Fruit fly (Drosophila melanogaster) whole organism, embryonic: Measurements from ENCODE around the gene Arp8.

ENCODE experiments used
- Awh ChIP-seq: fragments of 200-800 bp; sonication (Bioruptor generic); IDR thresholded peaks from 2 replicates; pipeline ENCODE4, ENCODE4 v1.3.6; 2022; ENCODE audit warnings: missing biosample characterization, missing genetic modification characterization
- BEAF-32 ChIP-seq: fragments of 200-800 bp; sonication (Bioruptor generic); optimal IDR thresholded peaks from 3 replicates; lab custom pipeline; 2017; ENCODE audit warnings: missing biosample characterization, missing genetic modification characterization, mild to moderate bottlenecking, moderate library complexity, missing genetic modification reagents
- CG10979 ChIP-seq: fragments of 200-800 bp; sonication (Bioruptor generic); optimal IDR thresholded peaks from 2 replicates; lab custom pipeline; 2018; ENCODE audit warnings: missing biosample characterization, mild to moderate bottlenecking, missing genetic modification characterization, moderate library complexity
- CG11723 ChIP-seq: fragments of 200-800 bp; sonication (Bioruptor generic); optimal IDR thresholded peaks from 2 replicates; lab custom pipeline; 2017; ENCODE audit warnings: missing biosample characterization, mild to moderate bottlenecking, missing genetic modification characterization
- CG12219 ChIP-seq: fragments of 200-800 bp; sonication (Bioruptor generic); optimal IDR thresholded peaks from 3 replicates; lab custom pipeline; 2018; ENCODE audit warnings: missing biosample characterization, mild to moderate bottlenecking, missing genetic modification characterization
- CG12391 ChIP-seq: fragments of 200-800 bp; sonication (Bioruptor generic); optimal IDR thresholded peaks from 3 replicates; lab custom pipeline; 2018; ENCODE audit warnings: missing biosample characterization, mild to moderate bottlenecking, missing genetic modification characterization, moderate library complexity
- CG15011 ChIP-seq: fragments of 200-800 bp; sonication (Bioruptor generic); optimal IDR thresholded peaks from 3 replicates; lab custom pipeline; 2018; ENCODE audit warnings: missing biosample characterization, mild to moderate bottlenecking, missing genetic modification characterization
- CG1602 ChIP-seq: fragments of 200-800 bp; sonication (Bioruptor generic); optimal IDR thresholded peaks from 3 replicates; lab custom pipeline; 2016; ENCODE audit warnings: missing biosample characterization, missing genetic modification characterization
- CG16813 ChIP-seq: fragments of 200-800 bp; sonication (Bioruptor generic); IDR thresholded peaks from 3 replicates; pipeline ENCODE4 v1.3.6; 2022; ENCODE audit warnings: missing biosample characterization, missing genetic modification characterization; ENCODE audit not compliant: partially characterized antibody
- CG1832 ChIP-seq: fragments of 200-800 bp; sonication (Bioruptor generic); optimal IDR thresholded peaks from 2 replicates; lab custom pipeline; 2017; ENCODE audit warnings: missing biosample characterization, mild to moderate bottlenecking, missing genetic modification characterization, inconsistent platforms
- CG2120 ChIP-seq: fragments of 200-800 bp; sonication (Bioruptor generic); optimal IDR thresholded peaks from 3 replicates; lab custom pipeline; 2016; ENCODE audit warnings: missing biosample characterization, missing genetic modification characterization
- CG2129 ChIP-seq: fragments of 200-800 bp; sonication (Bioruptor generic); IDR thresholded peaks from 2 replicates; pipeline ENCODE4 v1.3.6; 2022; ENCODE audit warnings: missing biosample characterization, missing genetic modification characterization; ENCODE audit not compliant: partially characterized antibody
- CG3838 ChIP-seq: fragments of 200-800 bp; sonication (Bioruptor generic); optimal IDR thresholded peaks from 3 replicates; lab custom pipeline; 2016; ENCODE audit warnings: missing biosample characterization, missing genetic modification characterization
- CG4707 ChIP-seq: fragments of 200-800 bp; sonication (Bioruptor generic); optimal IDR thresholded peaks from 2 replicates; lab custom pipeline; 2018; ENCODE audit warnings: missing biosample characterization, mild to moderate bottlenecking, missing genetic modification characterization, moderate library complexity
- CG9797 ChIP-seq: fragments of 200-800 bp; sonication (Bioruptor generic); optimal IDR thresholded peaks from 3 replicates; lab custom pipeline; 2018; ENCODE audit warnings: missing biosample characterization, mild to moderate bottlenecking, missing genetic modification characterization
- CG9932 ChIP-seq: fragments of 200-800 bp; sonication (Bioruptor generic); IDR thresholded peaks from 2 replicates; pipeline ENCODE4 v1.3.6; 2022; ENCODE audit warnings: missing biosample characterization, missing genetic modification characterization
- CHES-1-like ChIP-seq: fragments of 200-800 bp; sonication (Bioruptor generic); optimal IDR thresholded peaks from 2 replicates; lab custom pipeline; 2016; ENCODE audit warnings: missing biosample characterization, missing genetic modification characterization
- ERR ChIP-seq: fragments of 200-800 bp; sonication (Bioruptor generic); optimal IDR thresholded peaks from 2 replicates; lab custom pipeline; 2016; ENCODE audit warnings: missing biosample characterization, missing genetic modification characterization
- Ets65A ChIP-seq: fragments of 200-800 bp; sonication (Bioruptor generic); peaks from one replicate; lab custom pipeline; 2016; ENCODE audit warnings: missing biosample characterization, missing genetic modification characterization
- Fer2 ChIP-seq: fragments of 200-800 bp; sonication (Bioruptor generic); optimal IDR thresholded peaks from 2 replicates; lab custom pipeline; 2018; ENCODE audit warnings: missing biosample characterization, mild to moderate bottlenecking, missing genetic modification characterization, moderate library complexity
- GATAe ChIP-seq: fragments of 200-800 bp; sonication (Bioruptor generic); conservative IDR thresholded peaks from 2 replicates; pipeline ENCODE4 v1.3.6; 2022; ENCODE audit warnings: missing biosample characterization, missing genetic modification characterization
- Gsc ChIP-seq: fragments of 200-800 bp; sonication (Bioruptor generic); IDR thresholded peaks from 2 replicates; pipeline ENCODE4 v1.3.6; 2022; ENCODE audit warnings: missing biosample characterization, missing genetic modification characterization
- HmgZ ChIP-seq: fragments of 200-800 bp; sonication (Bioruptor generic); optimal IDR thresholded peaks from 2 replicates; lab custom pipeline; 2018; ENCODE audit warnings: missing biosample characterization, mild to moderate bottlenecking, missing genetic modification characterization
- Hsf ChIP-seq: fragments of 200-800 bp; sonication (Bioruptor generic); optimal IDR thresholded peaks from 3 replicates; lab custom pipeline; 2016; ENCODE audit warnings: missing biosample characterization, missing genetic modification characterization
- MBD-R2 ChIP-seq: fragments of 200-800 bp; sonication (Bioruptor generic); IDR thresholded peaks from 2 replicates; pipeline ENCODE4 v1.3.6; 2022; ENCODE audit warnings: missing biosample characterization, missing genetic modification characterization
- MESR4 ChIP-seq: fragments of 200-800 bp; sonication (Bioruptor generic); optimal IDR thresholded peaks from 2 replicates; lab custom pipeline; 2018; ENCODE audit warnings: missing biosample characterization, mild to moderate bottlenecking, missing genetic modification characterization, moderate library complexity
- Myb ChIP-seq: fragments of 200-800 bp; sonication (Bioruptor generic); optimal IDR thresholded peaks from 2 replicates; lab custom pipeline; 2016; ENCODE audit warnings: missing biosample characterization, missing genetic modification characterization
- NK7.1 ChIP-seq: fragments of 200-800 bp; sonication (Bioruptor generic); optimal IDR thresholded peaks from 3 replicates; lab custom pipeline; 2016; ENCODE audit warnings: missing biosample characterization, missing genetic modification characterization
- Opbp ChIP-seq: fragments of 200-800 bp; sonication (Bioruptor generic); IDR thresholded peaks from 3 replicates; pipeline ENCODE4 v1.3.6; 2022; ENCODE audit warnings: missing biosample characterization, missing genetic modification characterization; ENCODE audit not compliant: partially characterized antibody
- Rfx ChIP-seq: fragments of 200-800 bp; sonication (Bioruptor generic); IDR thresholded peaks from 2 replicates; pipeline ENCODE4 v1.3.6; 2022; ENCODE audit warnings: missing biosample characterization, missing genetic modification characterization
- Scr ChIP-seq: fragments of 200-800 bp; sonication (Bioruptor generic); IDR thresholded peaks from 2 replicates; pipeline ENCODE4 v1.3.6; 2022; ENCODE audit warnings: missing biosample characterization, missing genetic modification characterization; ENCODE audit not compliant: partially characterized antibody
- Sry-β ChIP-seq: fragments of 200-800 bp; sonication (Bioruptor generic); optimal IDR thresholded peaks from 2 replicates; lab custom pipeline; 2018; ENCODE audit warnings: missing biosample characterization, mild to moderate bottlenecking, missing genetic modification characterization, moderate library complexity
- TFAM ChIP-seq: fragments of 200-800 bp; sonication (Bioruptor generic); optimal IDR thresholded peaks from 2 replicates; lab custom pipeline; 2017; ENCODE audit warnings: missing biosample characterization, missing genetic modification characterization, inconsistent platforms
- Vsx1 ChIP-seq: fragments of 200-800 bp; sonication (Bioruptor generic); optimal IDR thresholded peaks from 2 replicates; lab custom pipeline; 2017; ENCODE audit warnings: missing biosample characterization, mild to moderate bottlenecking, missing genetic modification characterization, missing genetic modification reagents
- amos ChIP-seq: fragments of 200-800 bp; sonication (Bioruptor generic); IDR thresholded peaks from 2 replicates; pipeline ENCODE4 v1.3.6; 2022; ENCODE audit warnings: missing biosample characterization, missing genetic modification characterization; ENCODE audit not compliant: partially characterized antibody
- ash1 ChIP-seq: fragments of 200-800 bp; sonication (Bioruptor generic); optimal IDR thresholded peaks from 2 replicates; lab custom pipeline; 2018; ENCODE audit warnings: missing biosample characterization, mild to moderate bottlenecking, missing genetic modification characterization
- bbx ChIP-seq: fragments of 200-800 bp; sonication (Bioruptor generic); IDR thresholded peaks from 2 replicates; pipeline ENCODE4 v1.3.6; 2022; ENCODE audit warnings: missing biosample characterization, missing genetic modification characterization; ENCODE audit not compliant: partially characterized antibody
- en ChIP-seq: fragments of 200-800 bp; sonication (Bioruptor generic); optimal IDR thresholded peaks from 2 replicates; lab custom pipeline; 2016; ENCODE audit warnings: missing biosample characterization, missing genetic modification characterization
- fd96Cb ChIP-seq: fragments of 200-800 bp; sonication (Bioruptor generic); optimal IDR thresholded peaks from 2 replicates; lab custom pipeline; 2018; ENCODE audit warnings: missing biosample characterization, mild to moderate bottlenecking, missing genetic modification characterization, moderate library complexity
- kni ChIP-seq: fragments of 200-800 bp; sonication (Bioruptor generic); optimal IDR thresholded peaks from 3 replicates; lab custom pipeline; 2017; ENCODE audit warnings: mild to moderate bottlenecking, missing biosample characterization, missing genetic modification reagents, missing genetic modification characterization
- knrl ChIP-seq: fragments of 200-800 bp; sonication (Bioruptor generic); IDR thresholded peaks from 3 replicates; pipeline ENCODE4 v1.3.6; 2022; ENCODE audit warnings: missing biosample characterization, missing genetic modification characterization; ENCODE audit not compliant: partially characterized antibody
- nerfin-2 ChIP-seq: fragments of 200-800 bp; sonication (Bioruptor generic); IDR thresholded peaks from 2 replicates; pipeline ENCODE4 v1.3.6; 2022; ENCODE audit warnings: missing biosample characterization, missing genetic modification characterization; ENCODE audit not compliant: partially characterized antibody
- onecut ChIP-seq: fragments of 200-800 bp; sonication (Bioruptor generic); IDR thresholded peaks from 2 replicates; pipeline ENCODE4 v1.3.6; 2022; ENCODE audit warnings: missing biosample characterization, missing genetic modification characterization
- phol ChIP-seq: fragments of 200-800 bp; sonication (Bioruptor generic); optimal IDR thresholded peaks from 3 replicates; lab custom pipeline; 2018; ENCODE audit warnings: missing biosample characterization, mild to moderate bottlenecking, missing genetic modification characterization, moderate library complexity
- prd ChIP-seq, 3 experiments: fragments of >200 bp in 2 of 3; fragments of 200-800 bp in 1 of 3; sonication (Bioruptor generic) in 1 of 3; optimal IDR thresholded peaks in 2 of 3; IDR thresholded peaks in 1 of 3; 2 replicates in 2 of 3; 3 replicates in 1 of 3; pipeline versions ENCODE4 v1.3.6 to Lab custom; 2017 to 2022; ENCODE audit warnings: missing biosample characterization in 1 of 3, missing genetic modification characterization in 1 of 3
- ranshi ChIP-seq: fragments of 200-800 bp; sonication (Bioruptor generic); IDR thresholded peaks from 2 replicates; pipeline ENCODE4 v1.3.6; 2022; ENCODE audit warnings: missing biosample characterization, missing genetic modification characterization
- slbo ChIP-seq: fragments of 200-800 bp; sonication (Bioruptor generic); IDR thresholded peaks from 2 replicates; pipeline ENCODE4 v1.3.6; 2022; ENCODE audit warnings: missing biosample characterization, missing genetic modification characterization
- stc ChIP-seq: fragments of 200-800 bp; sonication (Bioruptor generic); IDR thresholded peaks from 2 replicates; pipeline ENCODE4 v1.3.6; 2022; ENCODE audit warnings: missing biosample characterization, missing genetic modification characterization
- twi ChIP-seq: fragments of 200-800 bp; optimal IDR thresholded peaks from 2 replicates; lab custom pipeline; 2019; ENCODE audit warnings: missing biosample characterization, mild to moderate bottlenecking, missing genetic modification characterization, moderate library complexity
- wdn ChIP-seq: fragments of 200-800 bp; sonication (Bioruptor generic); IDR thresholded peaks from 2 replicates; pipeline ENCODE4 v1.3.6; 2022; ENCODE audit warnings: missing biosample characterization, missing genetic modification characterization

Gene Arp8

DNA sequence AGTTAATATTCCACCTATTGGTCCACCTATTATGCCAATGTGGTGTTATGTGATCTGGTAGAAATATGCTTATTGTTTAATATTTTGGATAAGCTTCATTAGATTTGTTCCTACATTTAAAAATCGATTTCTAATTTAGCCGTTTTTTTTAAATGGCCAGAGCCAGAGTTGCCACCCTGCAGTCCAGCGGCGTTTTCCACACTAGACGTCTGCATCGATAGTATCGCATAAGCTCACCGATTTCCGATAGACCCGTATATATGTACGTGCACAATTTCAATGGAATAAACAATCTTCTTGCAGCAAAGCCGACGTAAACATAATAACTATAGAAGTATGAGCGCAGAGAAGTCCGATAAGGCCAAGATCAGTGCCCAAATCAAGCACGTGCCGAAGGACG, 18.7 kb downstream of the Arp8 start, which contains the start of gene Taf9 (continued):
- TF ChIP-seq phol (tag; lab: Kevin White, UChicago) = peak; percentile 71
- TF ChIP-seq CG2120 = peak; percentile 12
- peak; percentile 82 for TF ChIP-seq MBD-R2 (GFP tag; lab: Robert Waterston, UW)
- peak; percentile 47; the same call in 1 of the 2 replicates for TF ChIP-seq slbo (GFP tag; lab: Robert Waterston, UW)
- TF ChIP-seq HmgZ (tag; lab: Kevin White, UChicago) = peak; percentile 16
- no peak for TF ChIP-seq CHES-1-like (GFP tag; lab: Kevin White, UChicago)
- no peak for TF ChIP-seq fd96Cb (tag; lab: Kevin White, UChicago)
- TF ChIP-seq kni = no peak
- no peak for TF ChIP-seq Gsc
- TF ChIP-seq NK7.1 (GFP tag; lab: Kevin White, UChicago) = no peak
- TF ChIP-seq prd (optimal IDR thresholded peaks at IDR 0.05; lab: Kevin White, UChicago) = no peak
- no peak for TF ChIP-seq prd (GFP tag; IDR thresholded peaks at IDR 0.05; lab: Robert Waterston, UW)
- TF ChIP-seq Awh (GFP tag; lab: Robert Waterston, UW) = no peak
- TF ChIP-seq Vsx1 (GFP tag; lab: Kevin White, UChicago) = no peak
- TF ChIP-seq CG10979 (tag; lab: Kevin White, UChicago) = no peak
- peak; percentile 82 for TF ChIP-seq BEAF-32 (GFP tag; lab: Kevin White, UChicago)
- no peak for TF ChIP-seq CG11723 (GFP tag; lab: Kevin White, UChicago)
- TF ChIP-seq Opbp (GFP tag; lab: Robert Waterston, UW) = peak; percentile 90
- TF ChIP-seq ash1 (GFP tag; lab: Kevin White, UChicago) = no peak
- TF ChIP-seq CG15011 (GFP tag; lab: Kevin White, UChicago) = no peak
- no peak for TF ChIP-seq Sry-β (GFP tag; lab: Kevin White, UChicago)
- TF ChIP-seq CG9797 (GFP tag; lab: Kevin White, UChicago) = no peak
- peak; percentile 92 for TF ChIP-seq amos (GFP tag; lab: Robert Waterston, UW)
- peak; percentile 86 for TF ChIP-seq Scr (GFP tag; lab: Robert Waterston, UW)
- no peak for TF ChIP-seq CG1832 (GFP tag; lab: Kevin White, UChicago)
- TF ChIP-seq Myb (GFP tag; lab: Kevin White, UChicago) = peak; percentile 97
- TF ChIP-seq stc (GFP tag; lab: Robert Waterston, UW) = no peak
- no peak for TF ChIP-seq twi (tag; lab: Kevin White, UChicago)
- TF ChIP-seq Hsf (GFP tag; lab: Kevin White, UChicago) = no peak
- peak; percentile 81 for TF ChIP-seq knrl
- peak; percentile 93 for TF ChIP-seq onecut
- no peak for TF ChIP-seq wdn (GFP tag; lab: Robert Waterston, UW)
- no peak for TF ChIP-seq GATAe
- TF ChIP-seq CG2129 (GFP tag; lab: Robert Waterston, UW) = peak; percentile 76
- no peak for TF ChIP-seq ranshi
- peak; percentile 43 for TF ChIP-seq MESR4 (GFP tag; lab: Kevin White, UChicago)
- TF ChIP-seq Rfx (GFP tag; lab: Robert Waterston, UW) = peak; percentile 52
- TF ChIP-seq TFAM (GFP tag; lab: Kevin White, UChicago) = no peak
- TF ChIP-seq CG16813 (GFP tag; lab: Robert Waterston, UW) = peak; percentile 89
- TF ChIP-seq en = no peak
- no peak for TF ChIP-seq CG12391 (tag; lab: Kevin White, UChicago)
- no peak for TF ChIP-seq CG1602 (GFP tag; lab: Kevin White, UChicago)
- TF ChIP-seq CG3838 (GFP tag; lab: Kevin White, UChicago) = no peak
- TF ChIP-seq Fer2 = no peak
- TF ChIP-seq Ets65A = peak; percentile 94
- TF ChIP-seq ERR (GFP tag; lab: Kevin White, UChicago) = no peak
- TF ChIP-seq CG12219 (GFP tag; lab: Kevin White, UChicago) = no peak
- peak; percentile 84 for TF ChIP-seq nerfin-2 (GFP tag; lab: Robert Waterston, UW)
- no peak for TF ChIP-seq CG4707 (GFP tag; lab: Kevin White, UChicago)
- peak; percentile 31; the same call in 1 of the 2 replicates for TF ChIP-seq CG9932 (GFP tag; lab: Robert Waterston, UW)
- peak; percentile 91 for TF ChIP-seq bbx (GFP tag; lab: Robert Waterston, UW)
